Fruit fly (Drosophila melanogaster) whole organism, embryonic: Measurements from ENCODE around the gene CG13850.

Experiments
- CG1024 ChIP-seq: fragments of 200-800 bp; sonication (Bioruptor generic); IDR thresholded peaks from 2 replicates; pipeline ENCODE4 v1.3.6; 2022; ENCODE audit warnings: missing biosample characterization, missing genetic modification characterization
- CG18764 ChIP-seq: fragments of 200-800 bp; sonication (Bioruptor generic); optimal IDR thresholded peaks from 3 replicates; lab custom pipeline; 2016; ENCODE audit warnings: missing biosample characterization, missing genetic modification characterization
- CG3163 ChIP-seq: fragments of 200-800 bp; sonication (Bioruptor generic); optimal IDR thresholded peaks from 3 replicates; lab custom pipeline; 2016; ENCODE audit warnings: missing biosample characterization, missing genetic modification characterization
- CG34224 ChIP-seq: fragments of 200-800 bp; sonication (Bioruptor generic); IDR thresholded peaks from 3 replicates; pipeline ENCODE4 v1.3.6; 2022; ENCODE audit warnings: missing biosample characterization, missing genetic modification characterization; ENCODE audit not compliant: partially characterized antibody
- CG34422 ChIP-seq: fragments of 200-800 bp; sonication (Bioruptor generic); IDR thresholded peaks from 3 replicates; pipeline ENCODE4 v1.3.6; 2022; ENCODE audit warnings: missing biosample characterization, missing genetic modification characterization
- CG3838 ChIP-seq: fragments of 200-800 bp; sonication (Bioruptor generic); optimal IDR thresholded peaks from 3 replicates; lab custom pipeline; 2016; ENCODE audit warnings: missing biosample characterization, missing genetic modification characterization
- CG6654 ChIP-seq: fragments of 200-800 bp; sonication (Bioruptor generic); optimal IDR thresholded peaks from 2 replicates; lab custom pipeline; 2017; ENCODE audit warnings: missing biosample characterization, mild to moderate bottlenecking, missing genetic modification characterization
- CG6683 ChIP-seq: fragments of 200-800 bp; sonication (Bioruptor generic); optimal IDR thresholded peaks from 2 replicates; lab custom pipeline; 2017; ENCODE audit warnings: missing biosample characterization, mild to moderate bottlenecking, missing genetic modification characterization, missing genetic modification reagents
- CG7357 ChIP-seq: fragments of 200-800 bp; sonication (Bioruptor generic); IDR thresholded peaks from 3 replicates; pipeline ENCODE4 v1.3.6; 2022; ENCODE audit warnings: missing biosample characterization, missing genetic modification characterization
- CG8924 ChIP-seq: fragments of 200-800 bp; optimal IDR thresholded peaks from 3 replicates; lab custom pipeline; 2019; ENCODE audit warnings: missing biosample characterization, mild to moderate bottlenecking, missing genetic modification characterization, moderate library complexity
- CG9215 ChIP-seq: fragments of 200-800 bp; sonication (Bioruptor generic); IDR thresholded peaks from 2 replicates; pipeline ENCODE4 v1.3.6; 2022; ENCODE audit warnings: missing biosample characterization, missing genetic modification characterization
- CG9437 ChIP-seq: fragments of 200-800 bp; sonication (Bioruptor generic); optimal IDR thresholded peaks from 2 replicates; lab custom pipeline; 2018; ENCODE audit warnings: missing biosample characterization, mild to moderate bottlenecking, missing genetic modification characterization
- Camta ChIP-seq: fragments of 200-800 bp; sonication (Bioruptor generic); optimal IDR thresholded peaks from 2 replicates; lab custom pipeline; 2016; ENCODE audit warnings: missing biosample characterization, missing genetic modification characterization
- Chrac-16 ChIP-seq: fragments of 200-800 bp; sonication (Bioruptor generic); optimal IDR thresholded peaks from 3 replicates; lab custom pipeline; 2016; ENCODE audit warnings: missing biosample characterization, missing genetic modification characterization
- D ChIP-seq, 2 experiments: fragments of 200-800 bp in 1 of 2; fragments of >200 bp in 1 of 2; sonication (Bioruptor generic) in 1 of 2; optimal IDR thresholded peaks; 2 replicates in 1 of 2; 3 replicates in 1 of 2; lab custom pipeline; 2017; ENCODE audit warnings: mild to moderate bottlenecking in 1 of 2, missing biosample characterization in 1 of 2, missing genetic modification characterization in 1 of 2, missing genetic modification reagents in 1 of 2
- Dip3 ChIP-seq: fragments of 200-800 bp; sonication (Bioruptor generic); optimal IDR thresholded peaks from 3 replicates; lab custom pipeline; 2016; ENCODE audit warnings: missing biosample characterization, missing genetic modification characterization
- E2f1 ChIP-seq: fragments of 200-800 bp; sonication (Bioruptor generic); IDR thresholded peaks from 2 replicates; pipeline ENCODE4 v1.3.6; 2022; ENCODE audit warnings: missing biosample characterization, missing genetic modification characterization
- Fer1 ChIP-seq: fragments of 200-800 bp; sonication (Bioruptor generic); optimal IDR thresholded peaks from 2 replicates; lab custom pipeline; 2017; ENCODE audit warnings: missing biosample characterization, mild to moderate bottlenecking, missing genetic modification characterization
- Fer2 ChIP-seq: fragments of 200-800 bp; sonication (Bioruptor generic); optimal IDR thresholded peaks from 2 replicates; lab custom pipeline; 2018; ENCODE audit warnings: missing biosample characterization, mild to moderate bottlenecking, missing genetic modification characterization, moderate library complexity
- Gug ChIP-seq: fragments of 200-800 bp; sonication (Bioruptor generic); IDR thresholded peaks from 4 replicates; pipeline ENCODE4 v1.3.6; 2022; ENCODE audit warnings: missing biosample characterization, missing genetic modification characterization
- HHEX ChIP-seq: fragments of 200-800 bp; sonication (Bioruptor generic); optimal IDR thresholded peaks from 3 replicates; lab custom pipeline; 2017; ENCODE audit warnings: missing biosample characterization, mild to moderate bottlenecking, missing genetic modification characterization, missing genetic modification reagents
- Hand ChIP-seq: fragments of 200-800 bp; sonication (Bioruptor generic); optimal IDR thresholded peaks from 2 replicates; lab custom pipeline; 2017; ENCODE audit warnings: mild to moderate bottlenecking, missing biosample characterization, missing genetic modification reagents, missing genetic modification characterization
- Hmr ChIP-seq: fragments of 200-800 bp; sonication (Bioruptor generic); optimal IDR thresholded peaks from 3 replicates; lab custom pipeline; 2017; ENCODE audit warnings: mild to moderate bottlenecking, missing biosample characterization, missing genetic modification reagents, missing genetic modification characterization
- Kr ChIP-seq: fragments of 200-800 bp; sonication (Bioruptor generic); optimal IDR thresholded peaks from 2 replicates; lab custom pipeline; 2017; ENCODE audit warnings: missing biosample characterization, mild to moderate bottlenecking, missing genetic modification characterization
- Meics ChIP-seq: fragments of 200-800 bp; sonication (Bioruptor generic); optimal IDR thresholded peaks from 2 replicates; lab custom pipeline; 2017; ENCODE audit warnings: missing biosample characterization, mild to moderate bottlenecking, missing genetic modification characterization
- Mes4 ChIP-seq: fragments of 200-800 bp; sonication (Bioruptor generic); optimal IDR thresholded peaks from 2 replicates; lab custom pipeline; 2016; ENCODE audit warnings: missing biosample characterization, missing genetic modification characterization
- Oaz ChIP-seq: fragments of 200-800 bp; sonication (Bioruptor generic); IDR thresholded peaks from 2 replicates; pipeline ENCODE4 v1.3.6; 2022; ENCODE audit warnings: missing biosample characterization, missing genetic modification characterization
- Opbp ChIP-seq: fragments of 200-800 bp; sonication (Bioruptor generic); IDR thresholded peaks from 3 replicates; pipeline ENCODE4 v1.3.6; 2022; ENCODE audit warnings: missing biosample characterization, missing genetic modification characterization; ENCODE audit not compliant: partially characterized antibody
- Sin3A ChIP-seq: fragments of >200 bp; optimal IDR thresholded peaks from 2 replicates; lab custom pipeline; 2018
- Tbp ChIP-seq: fragments of >200 bp; optimal IDR thresholded peaks from 2 replicates; lab custom pipeline; 2018; ENCODE audit warnings: missing biosample characterization, missing genetic modification characterization
- crol ChIP-seq: fragments of 200-800 bp; sonication (Bioruptor generic); IDR thresholded peaks from 2 replicates; pipeline ENCODE4 v1.3.6; 2022; ENCODE audit warnings: missing biosample characterization, missing genetic modification characterization
- crp ChIP-seq, 2 experiments: fragments of 200-800 bp; sonication (Bioruptor generic); optimal IDR thresholded peaks; 2 replicates in 1 of 2; 3 replicates in 1 of 2; lab custom pipeline; 2017; ENCODE audit warnings: missing biosample characterization in 2 of 2, missing genetic modification characterization in 2 of 2, mild to moderate bottlenecking in 1 of 2, moderate library complexity in 1 of 2
- cwo ChIP-seq: fragments of 200-800 bp; sonication (Bioruptor generic); optimal IDR thresholded peaks from 3 replicates; lab custom pipeline; 2017; ENCODE audit warnings: missing biosample characterization, missing genetic modification characterization, mild to moderate bottlenecking, moderate library complexity, missing genetic modification reagents
- disco-r ChIP-seq: fragments of 200-800 bp; sonication (Bioruptor generic); optimal IDR thresholded peaks from 2 replicates; lab custom pipeline; 2016; ENCODE audit warnings: missing biosample characterization, missing genetic modification characterization
- esg ChIP-seq: fragments of 200-800 bp; sonication (Bioruptor generic); conservative IDR thresholded peaks from 2 replicates; pipeline ENCODE4 v1.3.6; 2022; ENCODE audit warnings: missing biosample characterization, missing genetic modification characterization
- fd102C ChIP-seq: fragments of 200-800 bp; sonication (Bioruptor generic); optimal IDR thresholded peaks from 2 replicates; lab custom pipeline; 2018; ENCODE audit warnings: missing biosample characterization, mild to moderate bottlenecking, missing genetic modification characterization, moderate library complexity
- gt ChIP-seq: fragments of 200-800 bp; sonication (Bioruptor generic); IDR thresholded peaks from 2 replicates; pipeline ENCODE4 v1.3.6; 2022; ENCODE audit warnings: missing biosample characterization, missing genetic modification characterization
- h ChIP-seq: fragments of >200 bp; optimal IDR thresholded peaks from 2 replicates; lab custom pipeline; 2017
- her ChIP-seq: fragments of 200-800 bp; sonication (Bioruptor generic); optimal IDR thresholded peaks from 2 replicates; lab custom pipeline; 2016; ENCODE audit warnings: missing biosample characterization, missing genetic modification characterization
- lab ChIP-seq: fragments of 200-800 bp; sonication (Bioruptor generic); optimal IDR thresholded peaks from 3 replicates; lab custom pipeline; 2017; ENCODE audit warnings: missing biosample characterization, missing genetic modification characterization, mild to moderate bottlenecking, moderate library complexity, missing genetic modification reagents
- mld ChIP-seq: fragments of 200-800 bp; sonication (Bioruptor generic); IDR thresholded peaks from 3 replicates; pipeline ENCODE4 v1.3.6; 2022; ENCODE audit warnings: missing biosample characterization, missing genetic modification characterization; ENCODE audit not compliant: partially characterized antibody
- p53 ChIP-seq: fragments of 200-800 bp; sonication (Bioruptor generic); optimal IDR thresholded peaks from 2 replicates; lab custom pipeline; 2016; ENCODE audit warnings: missing biosample characterization, missing genetic modification characterization
- pb ChIP-seq: fragments of 200-800 bp; sonication (Bioruptor generic); optimal IDR thresholded peaks from 3 replicates; lab custom pipeline; 2016; ENCODE audit warnings: missing biosample characterization, missing genetic modification characterization
- prd ChIP-seq, 3 experiments: fragments of >200 bp in 2 of 3; fragments of 200-800 bp in 1 of 3; sonication (Bioruptor generic) in 1 of 3; optimal IDR thresholded peaks in 2 of 3; IDR thresholded peaks in 1 of 3; 2 replicates in 2 of 3; 3 replicates in 1 of 3; pipeline versions ENCODE4 v1.3.6 to Lab custom; 2017 to 2022; ENCODE audit warnings: missing biosample characterization in 1 of 3, missing genetic modification characterization in 1 of 3
- slou ChIP-seq: fragments of 200-800 bp; sonication (Bioruptor generic); optimal IDR thresholded peaks from 3 replicates; lab custom pipeline; 2016; ENCODE audit warnings: missing biosample characterization, missing genetic modification characterization
- tll ChIP-seq, 2 experiments: fragments of 200-800 bp in 1 of 2; fragments of >200 bp in 1 of 2; sonication (Bioruptor generic) in 1 of 2; optimal IDR thresholded peaks; 2 replicates each; lab custom pipeline; 2017 to 2019; ENCODE audit warnings: missing biosample characterization in 2 of 2, missing genetic modification characterization in 2 of 2, mild to moderate bottlenecking in 1 of 2, moderate library complexity in 1 of 2
- toy ChIP-seq: fragments of 200-800 bp; sonication (Bioruptor generic); IDR thresholded peaks from 2 replicates; pipeline ENCODE4 v1.3.6; 2022; ENCODE audit warnings: missing biosample characterization, missing genetic modification characterization
- trh ChIP-seq: fragments of 200-800 bp; sonication (Bioruptor generic); optimal IDR thresholded peaks from 2 replicates; lab custom pipeline; 2016; ENCODE audit warnings: missing biosample characterization, missing genetic modification characterization
- unc-4 ChIP-seq: fragments of 200-800 bp; sonication (Bioruptor generic); IDR thresholded peaks from 2 replicates; pipeline ENCODE4 v1.3.6; 2022; ENCODE audit warnings: missing biosample characterization, missing genetic modification characterization; ENCODE audit not compliant: partially characterized antibody
- unpg ChIP-seq: fragments of 200-800 bp; sonication (Bioruptor generic); optimal IDR thresholded peaks from 3 replicates; lab custom pipeline; 2018; ENCODE audit warnings: missing biosample characterization, mild to moderate bottlenecking, missing genetic modification characterization, moderate library complexity

The CG13850 gene

dm6 chr3R:22358810-22359209, 51.9 kb downstream of the CG13850 start (continued):
- TF ChIP-seq Sin3A (lab: Kevin White, UChicago) (no peak), Meics (peak; percentile 52), toy (GFP tag; lab: Robert Waterston, UW) (no peak), Gug (GFP tag; lab: Robert Waterston, UW) (peak; percentile 33; the same call in 1 of the 4 replicates), pb (no peak), D (optimal IDR thresholded peaks at IDR 0.05; lab: Kevin White, UChicago) (no peak), D (GFP tag; optimal IDR thresholded peaks at IDR 0.05; lab: Kevin White, UChicago) (peak; percentile 82), tll (GFP tag; optimal IDR thresholded peaks at IDR 0.05; lab: Kevin White, UChicago) (no peak), Oaz (no peak), esg (GFP tag; lab: Robert Waterston, UW) (peak; percentile 24; the same call in 1 of the 2 replicates), Opbp (no peak), HHEX (GFP tag; lab: Kevin White, UChicago) (peak; percentile 67), p53 (GFP tag; lab: Kevin White, UChicago) (no peak), Tbp (GFP tag; lab: Kevin White, UChicago) (no peak), CG34422 (GFP tag; lab: Robert Waterston, UW) (peak; percentile 62; the same call in 1 of the 3 replicates), lab (GFP tag; lab: Kevin White, UChicago) (peak; percentile 69), fd102C (no peak), CG9437 (GFP tag; lab: Kevin White, UChicago) (no peak), Fer1 (GFP tag; lab: Kevin White, UChicago) (peak; percentile 40), gt (GFP tag; lab: Robert Waterston, UW) (no peak), trh (GFP tag; lab: Kevin White, UChicago) (peak; percentile 63), Hmr (GFP tag; lab: Kevin White, UChicago) (peak; percentile 32), CG7357 (GFP tag; lab: Robert Waterston, UW) (peak; percentile 35; the same call in 1 of the 3 replicates), crol (GFP tag; lab: Robert Waterston, UW) (no peak), her (no peak), CG18764 (peak; percentile 84), Hand (GFP tag; lab: Kevin White, UChicago) (no peak), Dip3 (GFP tag; lab: Kevin White, UChicago) (no peak), Mes4 (GFP tag; lab: Kevin White, UChicago) (peak; percentile 62), CG8924 (tag; lab: Kevin White, UChicago) (peak; percentile 72), CG3838 (peak; percentile 53), CG34224 (no peak), unpg (GFP tag; lab: Kevin White, UChicago) (peak; percentile 69), E2f1 (GFP tag; lab: Robert Waterston, UW) (peak; percentile 63), unc-4 (no peak), slou (no peak), disco-r (GFP tag; lab: Kevin White, UChicago) (no peak), CG3163 (no peak), Fer2 (tag; lab: Kevin White, UChicago) (no peak), CG1024 (GFP tag; lab: Robert Waterston, UW) (peak; percentile 39; the same call in 1 of the 2 replicates), cwo (GFP tag; lab: Kevin White, UChicago) (peak; percentile 54), CG6654 (GFP tag; lab: Kevin White, UChicago) (no peak), Camta (GFP tag; lab: Kevin White, UChicago) (peak; percentile 38), mld (GFP tag; lab: Robert Waterston, UW) (no peak), Kr (peak; percentile 39), Chrac-16 (GFP tag; lab: Kevin White, UChicago) (peak; percentile 32), h (lab: Kevin White, UChicago) (no peak), crp (GFP tag; optimal IDR thresholded peaks at IDR 0.05; lab: Kevin White, UChicago) (peak in 1 of 2 experiments; percentile 18), prd (optimal IDR thresholded peaks at IDR 0.05; lab: Kevin White, UChicago) (no peak), prd (GFP tag; IDR thresholded peaks at IDR 0.05; lab: Robert Waterston, UW) (peak; percentile 79), CG6683 (GFP tag; lab: Kevin White, UChicago) (peak; percentile 38), CG9215 (GFP tag; lab: Robert Waterston, UW) (no peak)
